Fruit fly (Drosophila melanogaster) whole organism, wandering third instar larva: ENCODE data around the gene CG8369.

Experiments
- Abd-B ChIP-seq: fragments of >200 bp; optimal IDR thresholded peaks from 2 replicates; lab custom pipeline; 2017; ENCODE audit warnings: missing biosample characterization, missing genetic modification characterization
- CG32264 ChIP-seq: fragments of 200-800 bp; sonication (Bioruptor generic); optimal IDR thresholded peaks from 2 replicates; lab custom pipeline; 2016; ENCODE audit warnings: missing biosample characterization, missing genetic modification characterization
- CG9705 ChIP-seq: fragments of 200-800 bp; sonication (Bioruptor generic); optimal IDR thresholded peaks from 2 replicates; lab custom pipeline; 2018; ENCODE audit warnings: missing biosample characterization, mild to moderate bottlenecking, missing genetic modification characterization
- Dfd ChIP-seq: fragments of >200 bp; optimal IDR thresholded peaks from 2 replicates; lab custom pipeline; 2017; ENCODE audit warnings: missing biosample characterization, missing genetic modification characterization
- Dif ChIP-seq: fragments of 200-275, 200-300 bp; sonication (Bioruptor generic); optimal IDR thresholded peaks from 2 replicates; lab custom pipeline; 2018; ENCODE audit warnings: missing biosample characterization, missing genetic modification characterization; ENCODE audit not compliant: partially characterized antibody
- HLH106 ChIP-seq: fragments of 200-800 bp; optimal IDR thresholded peaks from 3 replicates; lab custom pipeline; 2019; ENCODE audit warnings: missing biosample characterization, mild to moderate bottlenecking, missing genetic modification characterization, moderate library complexity
- Hnf4 ChIP-seq: fragments of 200-800 bp; sonication (Bioruptor generic); optimal IDR thresholded peaks from 2 replicates; lab custom pipeline; 2016; ENCODE audit warnings: missing biosample characterization, mild to moderate bottlenecking, missing genetic modification characterization
- Hr78 ChIP-seq: fragments of >200 bp; optimal IDR thresholded peaks from 2 replicates; lab custom pipeline; 2017; ENCODE audit warnings: missing biosample characterization, missing genetic modification characterization
- Hr83 ChIP-seq: fragments of 200-300 bp; sonication (Bioruptor generic); optimal IDR thresholded peaks from 2 replicates; lab custom pipeline; 2016; ENCODE audit warnings: missing biosample characterization, mild to moderate bottlenecking, missing genetic modification characterization, moderate library complexity; ENCODE audit not compliant: poor library complexity, severe bottlenecking
- Mio ChIP-seq: sonication (Bioruptor generic); optimal IDR thresholded peaks from 2 replicates; lab custom pipeline; 2016; ENCODE audit warnings: missing biosample characterization, missing genetic modification characterization
- Myc ChIP-seq: fragments of >200 bp; optimal IDR thresholded peaks from 2 replicates; lab custom pipeline; 2017
- OdsH ChIP-seq: fragments of 200-800 bp; sonication (Bioruptor generic); optimal IDR thresholded peaks from 2 replicates; lab custom pipeline; 2016; ENCODE audit warnings: missing biosample characterization, mild to moderate bottlenecking, missing genetic modification characterization
- Rel ChIP-seq, 2 experiments: fragments of 200-800 bp; sonication (Bioruptor generic) in 1 of 2; optimal IDR thresholded peaks; 2 replicates in 1 of 2; 3 replicates in 1 of 2; lab custom pipeline; 2016 to 2019; ENCODE audit warnings: mild to moderate bottlenecking in 2 of 2, missing biosample characterization in 2 of 2, missing genetic modification characterization in 2 of 2, moderate library complexity in 1 of 2
- Sp1 ChIP-seq: fragments of 200-800 bp; sonication (Bioruptor generic); optimal IDR thresholded peaks from 3 replicates; lab custom pipeline; 2019; ENCODE audit warnings: missing biosample characterization, mild to moderate bottlenecking, missing genetic modification characterization, moderate library complexity
- br ChIP-seq: fragments of 200-800 bp; sonication (Bioruptor generic); optimal IDR thresholded peaks from 2 replicates; lab custom pipeline; 2016; ENCODE audit warnings: missing biosample characterization, missing genetic modification characterization
- brk ChIP-seq: fragments of 200-800 bp; sonication (Bioruptor generic); optimal IDR thresholded peaks from 2 replicates; lab custom pipeline; 2016; ENCODE audit warnings: missing biosample characterization, mild to moderate bottlenecking, missing genetic modification characterization
- dl ChIP-seq, 2 experiments: fragments of 175-275, 200-275 bp in 1 of 2; fragments of 200-275 bp in 1 of 2; sonication (Bioruptor generic); optimal IDR thresholded peaks; lab custom pipeline; 2018; ENCODE audit warnings: mild to moderate bottlenecking in 2 of 2, missing biosample characterization in 2 of 2, missing genetic modification characterization in 2 of 2, moderate library complexity in 2 of 2; ENCODE audit not compliant: partially characterized antibody in 2 of 2, insufficient read depth in 1 of 2
- dmrt93B ChIP-seq: fragments of 200-800 bp; sonication (Bioruptor generic); optimal IDR thresholded peaks from 2 replicates; lab custom pipeline; 2018; ENCODE audit warnings: missing biosample characterization, mild to moderate bottlenecking, missing genetic modification characterization
- dsf ChIP-seq: sonication (Bioruptor generic); optimal IDR thresholded peaks from 2 replicates; lab custom pipeline; 2016; ENCODE audit warnings: missing biosample characterization, missing genetic modification characterization, borderline replicate concordance
- ey ChIP-seq: fragments of 200-800 bp; sonication (Bioruptor generic); optimal IDR thresholded peaks from 2 replicates; lab custom pipeline; 2016; ENCODE audit warnings: missing biosample characterization, missing genetic modification characterization
- foxo ChIP-seq, 2 experiments: fragments of 200-800 bp; sonication (Bioruptor generic); optimal IDR thresholded peaks; 2 replicates in 1 of 2; 3 replicates in 1 of 2; lab custom pipeline; 2016 to 2017; ENCODE audit warnings: missing biosample characterization in 2 of 2, missing genetic modification characterization in 2 of 2
- fru ChIP-seq: fragments of 200-800 bp; sonication (Bioruptor generic); optimal IDR thresholded peaks from 3 replicates; lab custom pipeline; 2016; ENCODE audit warnings: missing biosample characterization, mild to moderate bottlenecking, missing genetic modification characterization
- h ChIP-seq: fragments of 200-800 bp; sonication (Bioruptor generic); optimal IDR thresholded peaks from 3 replicates; lab custom pipeline; 2016; ENCODE audit warnings: missing biosample characterization, mild to moderate bottlenecking, missing genetic modification characterization
- lola ChIP-seq: fragments of >200 bp; optimal IDR thresholded peaks from 2 replicates; lab custom pipeline; 2017; ENCODE audit warnings: missing biosample characterization, missing genetic modification characterization
- pan ChIP-seq: fragments of >200 bp; optimal IDR thresholded peaks from 2 replicates; lab custom pipeline; 2017
- psq ChIP-seq: fragments of 200-800 bp; sonication (Bioruptor generic); optimal IDR thresholded peaks from 3 replicates; lab custom pipeline; 2017; ENCODE audit warnings: missing biosample characterization, mild to moderate bottlenecking, missing genetic modification characterization, moderate library complexity
- rgr ChIP-seq: fragments of 200-800 bp; sonication (Bioruptor generic); optimal IDR thresholded peaks from 3 replicates; lab custom pipeline; 2016; ENCODE audit warnings: missing biosample characterization, mild to moderate bottlenecking, missing genetic modification characterization
- sv ChIP-seq: fragments of 200-800 bp; sonication (Bioruptor generic); optimal IDR thresholded peaks from 3 replicates; lab custom pipeline; 2016; ENCODE audit warnings: missing biosample characterization, missing genetic modification characterization
- tai ChIP-seq: sonication (Bioruptor generic); optimal IDR thresholded peaks from 2 replicates; lab custom pipeline; 2016; ENCODE audit warnings: missing biosample characterization, missing genetic modification characterization
- usp ChIP-seq: fragments of >200 bp; optimal IDR thresholded peaks from 2 replicates; lab custom pipeline; 2017; ENCODE audit warnings: missing biosample characterization, missing genetic modification characterization
- woc ChIP-seq: sonication (Bioruptor generic); optimal IDR thresholded peaks from 2 replicates; lab custom pipeline; 2016; ENCODE audit warnings: missing biosample characterization, mild to moderate bottlenecking, missing genetic modification characterization

CG8369 gene

dm6 chr3R:8805388-8805852 is 16.4 kb upstream of the CG8369 start, which contains the start of gene CG9839:
Gene CG9839, minus strand, starts transcription at chr3R:8805802.
- TF ChIP-seq psq: no peak
- no peak for TF ChIP-seq dsf
- no peak for TF ChIP-seq CG9705 (GFP tag; lab: Kevin White, UChicago)
- TF ChIP-seq rgr (GFP tag; lab: Kevin White, UChicago): no peak
- TF ChIP-seq pan (lab: Kevin White, UChicago): no peak
- TF ChIP-seq sv (GFP tag; lab: Kevin White, UChicago): no peak
- no peak for TF ChIP-seq lola (GFP tag; lab: Kevin White, UChicago)
- TF ChIP-seq woc (GFP tag; lab: Kevin White, UChicago): no peak
- TF ChIP-seq brk (GFP tag; lab: Kevin White, UChicago): no peak

- no peak for TF ChIP-seq Hr83 (GFP tag; lab: Kevin White, UChicago)
- TF ChIP-seq Myc (lab: Kevin White, UChicago): peak; percentile 9
Measured at dm6 chr3R:8806104-8806503, 15.7 kb upstream of the CG8369 start, which contains the start of gene hng2. Gene hng2, plus strand, starts transcription at chr3R:8806322.

dm6 chr3R:8806638-8807037 is 15.2 kb upstream of the CG8369 start:
- TF ChIP-seq lola (GFP tag; lab: Kevin White, UChicago) (no peak), woc (GFP tag; lab: Kevin White, UChicago) (no peak), Hnf4 (GFP tag; lab: Kevin White, UChicago) (no peak), Sp1 (GFP tag; lab: Kevin White, UChicago) (no peak), br (GFP tag; lab: Kevin White, UChicago) (no peak), dl (GFP tag; optimal IDR thresholded peaks at IDR 0.05; lab: Kevin White, UChicago; ENCODE audit: insufficient read depth in 1 of 2, partially characterized antibody in 2 of 2) (no peak), foxo (GFP tag; optimal IDR thresholded peaks at IDR 0.05; lab: Kevin White, UChicago) (no peak), tai (GFP tag; lab: Kevin White, UChicago) (no peak), Abd-B (GFP tag; lab: Kevin White, UChicago) (no peak), Mio (no peak), Hr78 (no peak), fru (GFP tag; lab: Kevin White, UChicago) (no peak), dmrt93B (GFP tag; lab: Kevin White, UChicago) (no peak), ey (no peak), h (GFP tag; lab: Kevin White, UChicago) (no peak), psq (no peak), CG32264 (GFP tag; lab: Kevin White, UChicago) (no peak)
- TF ChIP-seq, all 38 proteins: peak for 0

dm6 chr3R:8807048-8807447 is 14.8 kb upstream of the CG8369 start:
- TF ChIP-seq lola (GFP tag; lab: Kevin White, UChicago): no peak
- TF ChIP-seq usp (GFP tag; lab: Kevin White, UChicago): no peak
- TF ChIP-seq Hnf4 (GFP tag; lab: Kevin White, UChicago): no peak
- no peak for TF ChIP-seq psq
- TF ChIP-seq Dfd (GFP tag; lab: Kevin White, UChicago): no peak
- TF ChIP-seq CG9705 (GFP tag; lab: Kevin White, UChicago): no peak

- TF ChIP-seq brk (GFP tag; lab: Kevin White, UChicago) (peak; percentile 5), dsf (no peak), HLH106 (tag; lab: Kevin White, UChicago) (no peak), CG9705 (GFP tag; lab: Kevin White, UChicago) (no peak), Rel (GFP tag; optimal IDR thresholded peaks at IDR 0.05; lab: Kevin White, UChicago) (no peak), Rel (tag; optimal IDR thresholded peaks at IDR 0.05; lab: Kevin White, UChicago) (peak; percentile 87), Mio (no peak), sv (GFP tag; lab: Kevin White, UChicago) (no peak), pan (lab: Kevin White, UChicago) (no peak), Dif (GFP tag; lab: Kevin White, UChicago) (peak; percentile 66), ey (peak; percentile 26), dl (GFP tag; optimal IDR thresholded peaks at IDR 0.05; lab: Kevin White, UChicago; ENCODE audit: insufficient read depth in 1 of 2, partially characterized antibody in 2 of 2) (no peak), OdsH (GFP tag; lab: Kevin White, UChicago) (no peak), woc (GFP tag; lab: Kevin White, UChicago) (peak; percentile 46), Hnf4 (GFP tag; lab: Kevin White, UChicago) (peak; percentile 11)
Measured at dm6 chr3R:8807831-8808517, 13.8 kb upstream of the CG8369 start.
